Worm (Caenorhabditis elegans) whole organism, L3 larva: ENCODE measurements around the gene sri-50.

Experiments used
- aly-2 ChIP-seq: fragments of 150-350 bp; optimal IDR thresholded peaks from 2 replicates; lab custom pipeline; 2014; ENCODE audit warnings: missing biosample characterization, missing genetic modification characterization
- ama-1 ChIP-seq: fragments of 150-350 bp; optimal IDR thresholded peaks from 2 replicates; lab custom pipeline; 2018
- elt-3 ChIP-seq, 3 experiments: fragments of 150-350 bp in 1 of 3; sonication (generic microtip) in 2 of 3; optimal IDR thresholded peaks; 2 replicates in 2 of 3; 4 replicates in 1 of 3; lab custom pipeline; 2014 to 2017; ENCODE audit warnings: missing biosample characterization in 3 of 3, missing genetic modification characterization in 3 of 3
- fkh-2 ChIP-seq: fragments of 150-350 bp; optimal IDR thresholded peaks from 2 replicates; lab custom pipeline; 2014; ENCODE audit warnings: missing biosample characterization, missing genetic modification reagents, missing genetic modification characterization
- fos-1 ChIP-seq: fragments of 150-350 bp; optimal IDR thresholded peaks from 2 replicates; lab custom pipeline; 2014; ENCODE audit warnings: missing biosample characterization, missing genetic modification characterization
- mdl-1 ChIP-seq: fragments of 150-350 bp; optimal IDR thresholded peaks from 2 replicates; lab custom pipeline; 2014; ENCODE audit warnings: missing biosample characterization, missing genetic modification characterization
- nfya-1 ChIP-seq: sonication (generic microtip); optimal IDR thresholded peaks from 2 replicates; lab custom pipeline; 2017; ENCODE audit warnings: missing genetic modification characterization, mild to moderate bottlenecking, missing compliant biosample characterization, antibody characterized with exemption, moderate library complexity; ENCODE audit not compliant: insufficient read depth
- nhr-11 ChIP-seq: fragments of 150-350 bp; optimal IDR thresholded peaks from 2 replicates; lab custom pipeline; 2014; ENCODE audit warnings: missing biosample characterization, missing genetic modification characterization
- nhr-12 ChIP-seq: fragments of 150-350 bp; optimal IDR thresholded peaks from 2 replicates; lab custom pipeline; 2014; ENCODE audit warnings: missing biosample characterization, missing genetic modification characterization
- nhr-23 ChIP-seq: fragments of 150-350 bp; optimal IDR thresholded peaks from 2 replicates; lab custom pipeline; 2014; ENCODE audit warnings: missing biosample characterization, missing genetic modification reagents, missing genetic modification characterization
- nhr-25 ChIP-seq: sonication (generic microtip); optimal IDR thresholded peaks from 2 replicates; lab custom pipeline; 2017; ENCODE audit warnings: missing biosample characterization, missing genetic modification characterization
- ztf-11 ChIP-seq: fragments of 150-350 bp; optimal IDR thresholded peaks from 2 replicates; lab custom pipeline; 2014; ENCODE audit warnings: missing biosample characterization, missing genetic modification characterization
- ztf-4 ChIP-seq: fragments of 150-350 bp; optimal IDR thresholded peaks from 2 replicates; lab custom pipeline; 2014; ENCODE audit warnings: missing biosample characterization, missing genetic modification characterization

DNA sequence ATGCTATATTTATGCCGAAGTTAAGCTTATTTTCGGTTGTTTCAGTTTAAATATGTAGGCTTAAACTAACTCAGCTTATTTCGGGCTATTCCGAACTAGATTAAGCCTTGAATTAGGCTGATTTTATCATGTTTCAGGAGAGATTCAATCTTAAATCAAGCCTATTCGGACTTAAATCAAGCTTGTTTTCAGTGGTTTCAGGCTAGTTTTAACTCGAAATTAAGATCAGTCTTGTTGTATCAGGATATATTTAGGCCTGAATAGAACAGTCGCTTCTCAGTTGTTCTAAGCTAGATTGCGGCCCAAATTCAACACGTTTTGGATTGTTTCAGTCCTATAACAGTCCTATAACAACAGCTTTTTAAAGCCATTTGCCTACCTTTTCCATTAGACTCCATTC lies 48.3 kb downstream of the sri-50 start:
- TF ChIP-seq mdl-1 (tag; lab: Kevin White, UChicago) = no peak
- no peak for TF ChIP-seq nfya-1 (tag; lab: Kevin White, UChicago)
- TF ChIP-seq ama-1 (lab: Kevin White, UChicago) = no peak
- TF ChIP-seq elt-3 (tag; optimal IDR thresholded peaks at IDR 0.05; lab: Kevin White, UChicago) = no peak
- no peak for TF ChIP-seq fos-1
- no peak for TF ChIP-seq nhr-25 (tag; lab: Kevin White, UChicago)
- no peak for TF ChIP-seq nhr-12
- no peak for TF ChIP-seq fkh-2 (tag; lab: Kevin White, UChicago)
- TF ChIP-seq aly-2 = no peak
- TF ChIP-seq nhr-23 = no peak
- TF ChIP-seq nhr-11 (tag; lab: Kevin White, UChicago) = no peak
- no peak for TF ChIP-seq ztf-4 (tag; lab: Kevin White, UChicago)
- no peak for TF ChIP-seq ztf-11 (tag; lab: Kevin White, UChicago)
